ENCODE assay signal across 5 fruit fly cellular contexts in the genomic region with DNA sequence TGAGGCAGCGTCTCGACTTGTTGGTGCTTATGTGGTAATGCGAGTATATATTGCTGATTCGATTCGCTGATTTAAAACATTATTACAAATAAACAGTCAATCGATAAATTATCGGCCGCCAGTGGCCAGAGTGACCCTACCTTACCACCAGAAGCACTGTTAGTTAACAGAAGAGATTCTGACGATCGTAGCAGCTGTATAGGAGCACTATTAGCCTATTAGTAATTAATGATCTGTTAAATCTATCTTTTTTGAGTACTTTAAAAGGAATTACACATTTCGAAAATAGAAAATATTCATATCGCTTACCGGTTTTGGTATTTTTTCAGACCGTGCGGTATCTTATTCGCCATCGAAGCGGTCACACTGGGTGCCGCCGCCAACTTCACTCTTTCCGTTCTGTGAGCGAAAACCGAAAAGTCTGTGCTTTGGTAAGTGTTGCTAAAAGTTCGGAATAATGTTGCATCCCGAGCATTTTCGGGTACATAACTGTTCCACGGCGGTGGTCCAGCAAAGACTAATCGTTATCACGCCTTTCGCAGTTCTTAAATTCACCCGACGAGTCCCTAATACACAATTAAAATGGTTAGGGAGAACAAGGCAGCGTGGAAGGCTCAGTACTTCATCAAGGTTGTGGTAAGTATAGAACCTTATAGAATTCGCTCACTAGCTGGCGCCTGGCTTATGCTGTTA.
A peak's percentile ranks its signal among the peaks of the same experiment; 100 is the strongest.
TF ChIP-seq lines count a peak whose summit lies in the region.

A gene (minus strand): TSS at position 51 of the 693 bp plus-strand sequence.
A gene (plus strand): TSS at position 162 of the 693 bp plus-strand sequence.

TF ChIP-seq in whole organism, adult, 20 proteins besides CTCF, POLR2A, EP300 and RAD21 (continued from another document):
- peak; percentile 88 for TF ChIP-seq toe (GFP tag; optimal IDR thresholded peaks at IDR 0.05; lab: Kevin White, UChicago)
- TF ChIP-seq kay (GFP tag; lab: Kevin White, UChicago; ENCODE audit: borderline replicate concordance), result no peak
- TF ChIP-seq CG5204 (GFP tag; optimal IDR thresholded peaks at IDR 0.05; lab: Kevin White, UChicago), result peak; percentile 84
- TF ChIP-seq bab1 (GFP tag; optimal IDR thresholded peaks at IDR 0.05; lab: Kevin White, UChicago), result peak; percentile 87
TF ChIP-seq in whole organism, adult: peak in this region for 18.

TF ChIP-seq in whole organism, embryonic, 481 proteins besides CTCF, POLR2A, EP300 and RAD21 (continued from another document and continues in another):
- TF ChIP-seq hth (optimal IDR thresholded peaks at IDR 0.05; lab: Kevin White, UChicago) (no peak), E2f1 (GFP tag; IDR thresholded peaks at IDR 0.05; lab: Robert Waterston, UW) (peak; percentile 84), CG14014 (GFP tag; IDR thresholded peaks at IDR 0.05; lab: Robert Waterston, UW) (peak; percentile 80), CG12071 (GFP tag; optimal IDR thresholded peaks at IDR 0.05; lab: Kevin White, UChicago) (peak; percentile 95), CG9727 (GFP tag; optimal IDR thresholded peaks at IDR 0.05; lab: Kevin White, UChicago) (peak; percentile 96), yki (optimal IDR thresholded peaks at IDR 0.05; lab: Kevin White, UChicago) (no peak), tll (GFP tag; optimal IDR thresholded peaks at IDR 0.05; lab: Kevin White, UChicago) (peak in 1 of 2 experiments; percentile 41), mam (GFP tag; optimal IDR thresholded peaks at IDR 0.05; lab: Kevin White, UChicago) (peak; percentile 78), CG12236 (GFP tag; optimal IDR thresholded peaks at IDR 0.05; lab: Kevin White, UChicago) (peak; percentile 92), gce (GFP tag; IDR thresholded peaks at IDR 0.05; lab: Robert Waterston, UW) (peak; percentile 89), zfh1 (GFP tag; IDR thresholded peaks at IDR 0.05; lab: Robert Waterston, UW) (peak; percentile 91), CG2712 (tag; optimal IDR thresholded peaks at IDR 0.05; lab: Kevin White, UChicago) (peak; percentile 87), Tbp (GFP tag; optimal IDR thresholded peaks at IDR 0.05; lab: Kevin White, UChicago) (peak; percentile 28), BEAF-32 (GFP tag; optimal IDR thresholded peaks at IDR 0.05; lab: Kevin White, UChicago) (peak; percentile 75), tap (tag; optimal IDR thresholded peaks at IDR 0.05; lab: Kevin White, UChicago) (peak; percentile 62), CG15269 (tag; optimal IDR thresholded peaks at IDR 0.05; lab: Kevin White, UChicago) (peak; percentile 85), CG8281 (tag; optimal IDR thresholded peaks at IDR 0.05; lab: Kevin White, UChicago) (peak; percentile 75), gt (GFP tag; IDR thresholded peaks at IDR 0.05; lab: Robert Waterston, UW) (0 out of 2 replicates have a peak, but pooled peaks have one; percentile 35), chm (GFP tag; IDR thresholded peaks at IDR 0.05; lab: Robert Waterston, UW) (peak; percentile 93), dpn (GFP tag; optimal IDR thresholded peaks at IDR 0.05; lab: Kevin White, UChicago) (peak; percentile 80 to 95), CG10267 (tag; optimal IDR thresholded peaks at IDR 0.05; lab: Kevin White, UChicago) (peak; percentile 86), pum (GFP tag; optimal IDR thresholded peaks at IDR 0.05; lab: Kevin White, UChicago) (peak; percentile 63), grn (GFP tag; optimal IDR thresholded peaks at IDR 0.05; lab: Kevin White, UChicago) (peak; percentile 87), CG1603 (tag; optimal IDR thresholded peaks at IDR 0.05; lab: Kevin White, UChicago) (peak; percentile 93), CG13287 (GFP tag; IDR thresholded peaks at IDR 0.05; lab: Robert Waterston, UW; ENCODE audit: partially characterized antibody) (peak; percentile 64), CrebB (tag; optimal IDR thresholded peaks at IDR 0.05; lab: Kevin White, UChicago) (peak; percentile 93), kni (GFP tag; optimal IDR thresholded peaks at IDR 0.05; lab: Kevin White, UChicago) (peak; percentile 93), btn (GFP tag; optimal IDR thresholded peaks at IDR 0.05; lab: Kevin White, UChicago) (peak; percentile 91)

TF ChIP-seq in whole organism, prepupa, 60 proteins besides CTCF, POLR2A, EP300 and RAD21 (continued from another document and continues in another):
- peak; percentile 76 for TF ChIP-seq Blimp-1 (GFP tag; optimal IDR thresholded peaks at IDR 0.05; lab: Kevin White, UChicago)
- peak; percentile 40 for TF ChIP-seq Sox15 (GFP tag; optimal IDR thresholded peaks at IDR 0.05; lab: Kevin White, UChicago)
- TF ChIP-seq vri (GFP tag; optimal IDR thresholded peaks at IDR 0.05; lab: Kevin White, UChicago), result peak; percentile 89
- TF ChIP-seq CG3032 (tag; optimal IDR thresholded peaks at IDR 0.05; lab: Kevin White, UChicago), result peak; percentile 72
- TF ChIP-seq spab (GFP tag; optimal IDR thresholded peaks at IDR 0.05; lab: Kevin White, UChicago), result peak; percentile 73
- peak; percentile 89 for TF ChIP-seq lz (GFP tag; optimal IDR thresholded peaks at IDR 0.05; lab: Kevin White, UChicago)
- TF ChIP-seq CG9139 (GFP tag; optimal IDR thresholded peaks at IDR 0.05; lab: Kevin White, UChicago), result peak; percentile 79
- TF ChIP-seq esn (GFP tag; optimal IDR thresholded peaks at IDR 0.05; lab: Kevin White, UChicago), result peak; percentile 91
- TF ChIP-seq CG11294 (GFP tag; IDR thresholded peaks at IDR 0.05; lab: Robert Waterston, UW), result no peak
- TF ChIP-seq Smox (GFP tag; optimal IDR thresholded peaks at IDR 0.05; lab: Kevin White, UChicago), result peak; percentile 77
- TF ChIP-seq CG32006 (GFP tag; optimal IDR thresholded peaks at IDR 0.05; lab: Kevin White, UChicago), result peak; percentile 61
- peak; percentile 84 for TF ChIP-seq achi (GFP tag; optimal IDR thresholded peaks at IDR 0.05; lab: Kevin White, UChicago)
- peak; percentile 68 for TF ChIP-seq fd85E (GFP tag; optimal IDR thresholded peaks at IDR 0.05; lab: Kevin White, UChicago)
- TF ChIP-seq CG6276 (GFP tag; optimal IDR thresholded peaks at IDR 0.05; lab: Kevin White, UChicago), result peak; percentile 44
- peak; percentile 89 for TF ChIP-seq topi (GFP tag; optimal IDR thresholded peaks at IDR 0.05; lab: Kevin White, UChicago)
- peak; percentile 83 for TF ChIP-seq CG34406 (GFP tag; optimal IDR thresholded peaks at IDR 0.05; lab: Kevin White, UChicago)
- peak; percentile 84 for TF ChIP-seq CG7368 (GFP tag; optimal IDR thresholded peaks at IDR 0.05; lab: Kevin White, UChicago)
- peak; percentile 76 for TF ChIP-seq dac (GFP tag; optimal IDR thresholded peaks at IDR 0.05; lab: Kevin White, UChicago)
- TF ChIP-seq CG6854 (GFP tag; optimal IDR thresholded peaks at IDR 0.05; lab: Kevin White, UChicago), result peak; percentile 94
- TF ChIP-seq Ets21C (GFP tag; optimal IDR thresholded peaks at IDR 0.05; lab: Kevin White, UChicago), result peak; percentile 32
- TF ChIP-seq CG6792 (GFP tag; optimal IDR thresholded peaks at IDR 0.05; lab: Kevin White, UChicago), result peak; percentile 77
- TF ChIP-seq salr (GFP tag; optimal IDR thresholded peaks at IDR 0.05; lab: Kevin White, UChicago), result peak in 1 of 2 experiments; percentile 87
- peak; percentile 88 for TF ChIP-seq net (GFP tag; optimal IDR thresholded peaks at IDR 0.05; lab: Kevin White, UChicago)
- TF ChIP-seq OdsH (GFP tag; optimal IDR thresholded peaks at IDR 0.05; lab: Kevin White, UChicago), result peak; percentile 85
- peak; percentile 80 for TF ChIP-seq eg (GFP tag; IDR thresholded peaks at IDR 0.05; lab: Robert Waterston, UW)
- TF ChIP-seq Hr4 (GFP tag; optimal IDR thresholded peaks at IDR 0.05; lab: Kevin White, UChicago), result peak; percentile 45
- TF ChIP-seq CG1621 (tag; optimal IDR thresholded peaks at IDR 0.05; lab: Kevin White, UChicago), result peak; percentile 78
- TF ChIP-seq Eip75B (GFP tag; optimal IDR thresholded peaks at IDR 0.05; lab: Kevin White, UChicago), result peak; percentile 81
- TF ChIP-seq CG10631 (GFP tag; optimal IDR thresholded peaks at IDR 0.05; lab: Kevin White, UChicago), result peak; percentile 68
- peak; percentile 90 for TF ChIP-seq CG6163 (GFP tag; IDR thresholded peaks at IDR 0.05; lab: Robert Waterston, UW)

TF ChIP-seq in whole organism, pupa, 21 proteins besides CTCF, POLR2A, EP300 and RAD21 (continued from another document):
- TF ChIP-seq CG14655 (GFP tag; optimal IDR thresholded peaks at IDR 0.05; lab: Kevin White, UChicago) (no peak), Pif1A (GFP tag; optimal IDR thresholded peaks at IDR 0.05; lab: Kevin White, UChicago) (peak; percentile 84), EcR (GFP tag; optimal IDR thresholded peaks at IDR 0.05; lab: Kevin White, UChicago) (no peak)
TF ChIP-seq in whole organism, pupa: peak in this region for 16.

TF ChIP-seq in whole organism, wandering third instar larva, 38 proteins besides CTCF, POLR2A, EP300 and RAD21 (continued from another document):
- TF ChIP-seq brk (GFP tag; optimal IDR thresholded peaks at IDR 0.05; lab: Kevin White, UChicago), result peak; percentile 4
- TF ChIP-seq tai (GFP tag; optimal IDR thresholded peaks at IDR 0.05; lab: Kevin White, UChicago), result no peak
- peak; percentile 83 for TF ChIP-seq sv (GFP tag; optimal IDR thresholded peaks at IDR 0.05; lab: Kevin White, UChicago)
- TF ChIP-seq sage (GFP tag; optimal IDR thresholded peaks at IDR 0.05; lab: Kevin White, UChicago), result peak; percentile 13
- TF ChIP-seq dmrt93B (GFP tag; optimal IDR thresholded peaks at IDR 0.05; lab: Kevin White, UChicago), result peak; percentile 93
- TF ChIP-seq foxo (GFP tag; optimal IDR thresholded peaks at IDR 0.05; lab: Kevin White, UChicago), result peak; percentile 21 to 82
- TF ChIP-seq Vsx2 (GFP tag; optimal IDR thresholded peaks at IDR 0.05; lab: Kevin White, UChicago; ENCODE audit: partially characterized antibody), result no peak
- no peak for TF ChIP-seq N (GFP tag; optimal IDR thresholded peaks at IDR 0.05; lab: Kevin White, UChicago)
- peak; percentile 85 for TF ChIP-seq h (GFP tag; optimal IDR thresholded peaks at IDR 0.05; lab: Kevin White, UChicago)
- TF ChIP-seq dsf (GFP tag; optimal IDR thresholded peaks at IDR 0.05; lab: Kevin White, UChicago; ENCODE audit: borderline replicate concordance), result peak; percentile 48
- TF ChIP-seq Hnf4 (GFP tag; optimal IDR thresholded peaks at IDR 0.05; lab: Kevin White, UChicago), result peak; percentile 84
- peak; percentile 95 for TF ChIP-seq Hr83 (GFP tag; optimal IDR thresholded peaks at IDR 0.05; lab: Kevin White, UChicago; ENCODE audit: poor library complexity, severe bottlenecking)
- TF ChIP-seq br (GFP tag; optimal IDR thresholded peaks at IDR 0.05; lab: Kevin White, UChicago), result peak; percentile 88
- TF ChIP-seq CG9705 (GFP tag; optimal IDR thresholded peaks at IDR 0.05; lab: Kevin White, UChicago), result peak; percentile 93
- no peak for TF ChIP-seq Myc (optimal IDR thresholded peaks at IDR 0.05; lab: Kevin White, UChicago)
- peak; percentile 89 for TF ChIP-seq Sp1 (GFP tag; optimal IDR thresholded peaks at IDR 0.05; lab: Kevin White, UChicago)
- TF ChIP-seq GATAd (GFP tag; optimal IDR thresholded peaks at IDR 0.05; lab: Kevin White, UChicago), result no peak
- TF ChIP-seq Mio (GFP tag; optimal IDR thresholded peaks at IDR 0.05; lab: Kevin White, UChicago), result peak; percentile 74
- no peak for TF ChIP-seq CrebA (GFP tag; optimal IDR thresholded peaks at IDR 0.05; lab: Kevin White, UChicago; ENCODE audit: borderline replicate concordance)
TF ChIP-seq in whole organism, wandering third instar larva: peak in this region for 23.
